Worm (Caenorhabditis elegans) whole organism, mixed stage, embryonic: ENCODE results near the gene ZK742.3.

Experiments used
- blmp-1 ChIP-seq: fragments of 150-350 bp; optimal IDR thresholded peaks from 2 replicates; lab custom pipeline; 2014; ENCODE audit warnings: missing biosample characterization, missing genetic modification characterization
- elt-1 ChIP-seq: sonication (generic microtip); optimal IDR thresholded peaks from 2 replicates; lab custom pipeline; 2017; ENCODE audit warnings: missing genetic modification characterization, mild to moderate bottlenecking, missing compliant biosample characterization, antibody characterized with exemption, moderate library complexity, borderline replicate concordance; ENCODE audit not compliant: insufficient read depth
- ham-2 ChIP-seq: fragments of 200-800 bp; sonication (Bioruptor generic); optimal IDR thresholded peaks from 2 replicates; lab custom pipeline; 2018; ENCODE audit warnings: mild to moderate bottlenecking, missing genetic modification characterization, missing compliant biosample characterization
- lin-13 ChIP-seq: fragments of 150-350 bp; optimal IDR thresholded peaks from 2 replicates; lab custom pipeline; 2014; ENCODE audit warnings: missing biosample characterization, missing genetic modification characterization
- mab-5 ChIP-seq: fragments of 150-350 bp; optimal IDR thresholded peaks from 2 replicates; lab custom pipeline; 2014; ENCODE audit warnings: missing biosample characterization, missing genetic modification characterization
- nhr-28 ChIP-seq: fragments of 150-350 bp; optimal IDR thresholded peaks from 2 replicates; lab custom pipeline; 2014; ENCODE audit warnings: missing biosample characterization, missing genetic modification characterization
- nhr-76 ChIP-seq: sonication (generic microtip); optimal IDR thresholded peaks from 2 replicates; lab custom pipeline; 2017; ENCODE audit warnings: missing biosample characterization, missing genetic modification characterization
- pha-4 ChIP-seq: fragments of 150-350 bp; optimal IDR thresholded peaks from 2 replicates; lab custom pipeline; 2018; ENCODE audit warnings: missing biosample characterization, missing genetic modification reagents, missing genetic modification characterization
- snpc-4 ChIP-seq: fragments of 150-350 bp; optimal IDR thresholded peaks from 2 replicates; lab custom pipeline; 2014; ENCODE audit warnings: missing biosample characterization, missing genetic modification characterization
- unc-39 ChIP-seq: fragments of 150-350 bp; optimal IDR thresholded peaks from 2 replicates; lab custom pipeline; 2014; ENCODE audit warnings: missing biosample characterization, missing genetic modification characterization
- unc-62 ChIP-seq: fragments of 150-350 bp; optimal IDR thresholded peaks from 2 replicates; lab custom pipeline; 2014; ENCODE audit warnings: missing biosample characterization, missing genetic modification reagents, missing genetic modification characterization
- ztf-11 ChIP-seq: fragments of 150-350 bp; optimal IDR thresholded peaks from 2 replicates; lab custom pipeline; 2014; ENCODE audit warnings: missing biosample characterization, missing genetic modification characterization

ce11 chrV:7809320-7810256 lies at the start of gene ZK742.3:
- TF ChIP-seq lin-13 (no peak), snpc-4 (tag; lab: Kevin White, UChicago) (no peak), nhr-28 (no peak), pha-4 (tag; lab: Kevin White, UChicago) (no peak), blmp-1 (no peak), mab-5 (tag; lab: Kevin White, UChicago) (no peak), unc-62 (GFP tag; lab: Kevin White, UChicago) (no peak), nhr-76 (tag; lab: Kevin White, UChicago) (no peak), ham-2 (GFP tag; lab: Kevin White, UChicago) (no peak), ztf-11 (tag; lab: Kevin White, UChicago) (no peak), unc-39 (tag; lab: Kevin White, UChicago) (no peak), elt-1 (tag; lab: Kevin White, UChicago) (no peak)
